Worm (Caenorhabditis elegans): ENCODE measurements around the gene cyp-33C9.

DNA sequence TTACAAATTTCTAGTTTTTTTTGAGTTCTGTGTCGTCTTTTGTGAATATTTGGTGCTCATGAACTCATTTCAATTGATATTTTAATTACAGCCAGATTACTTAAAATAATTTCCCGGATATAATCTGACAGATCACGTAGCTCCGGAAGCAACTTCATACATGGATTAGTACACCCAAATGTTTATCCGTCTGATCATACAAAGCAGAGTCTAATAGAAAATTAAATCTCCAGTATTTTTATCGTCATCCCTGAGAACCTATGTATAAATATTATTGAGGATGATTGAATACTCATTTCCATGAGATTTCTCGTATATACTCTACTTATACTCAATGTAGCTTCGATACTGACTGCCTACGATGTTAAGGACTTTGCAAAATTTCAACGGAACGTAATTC lies 30.6 kb upstream of the cyp-33C9 start, which contains the start of gene Y73C8C.12:
- TF ChIP-seq him-1 (tag; optimal IDR thresholded peaks at IDR 0.05) (no peak), W03F9.2 (tag; optimal IDR thresholded peaks at IDR 0.05) (no peak), dao-5 (tag; optimal IDR thresholded peaks at IDR 0.05) (no peak)
